Fruit fly (Drosophila melanogaster) Kc167 (cell line): ENCODE results near the gene MSAmiP.

Experiments used
- Myc ChIP-seq: fragments of >200 bp; optimal IDR thresholded peaks from 2 replicates; lab custom pipeline; 2017; ENCODE audit warnings: missing external identifiers
- Sin3A ChIP-seq: fragments of >200 bp; optimal IDR thresholded peaks from 2 replicates; lab custom pipeline; 2018; ENCODE audit warnings: missing external identifiers
- h ChIP-seq: fragments of >200 bp; optimal IDR thresholded peaks from 3 replicates; lab custom pipeline; 2018; ENCODE audit warnings: missing external identifiers
- insv ChIP-seq: fragments of >200 bp; optimal IDR thresholded peaks from 3 replicates; lab custom pipeline; 2018; ENCODE audit warnings: missing external identifiers
- psq ChIP-seq: fragments of >200 bp; optimal IDR thresholded peaks from 2 replicates; lab custom pipeline; 2017; ENCODE audit warnings: missing external identifiers
- ttk ChIP-seq: sonication (Bioruptor generic); optimal IDR thresholded peaks from 2 replicates; lab custom pipeline; 2017; ENCODE audit warnings: missing external identifiers

MSAmiP gene

dm6 chr3R:16913300-16913928 lies 17.3 kb upstream of the MSAmiP start:
- TF ChIP-seq Myc (lab: Kevin White, UChicago): no peak

DNA sequence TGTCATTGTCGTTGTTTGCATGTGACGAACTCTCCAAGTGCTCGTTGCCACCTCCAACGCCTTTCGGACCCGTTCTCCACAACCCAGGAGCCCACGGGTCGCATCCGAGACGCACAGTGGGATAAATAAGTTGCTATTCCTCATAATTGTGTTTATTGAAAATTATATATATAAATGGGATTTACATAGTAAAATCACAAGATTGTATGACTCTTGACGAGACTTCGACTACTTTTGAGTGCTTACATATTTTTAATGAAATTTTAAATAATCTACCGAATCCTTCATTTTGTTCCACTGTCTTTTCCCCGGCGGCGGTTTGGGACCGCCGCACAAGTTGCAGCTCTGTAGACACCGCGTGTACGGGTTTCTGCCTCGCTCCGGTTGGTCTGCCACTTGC lies 11.7 kb upstream of the MSAmiP start:
- no peak for TF ChIP-seq Sin3A (lab: Kevin White, UChicago)
- TF ChIP-seq Myc (lab: Kevin White, UChicago): no peak
- TF ChIP-seq psq (lab: Kevin White, UChicago): no peak

DNA sequence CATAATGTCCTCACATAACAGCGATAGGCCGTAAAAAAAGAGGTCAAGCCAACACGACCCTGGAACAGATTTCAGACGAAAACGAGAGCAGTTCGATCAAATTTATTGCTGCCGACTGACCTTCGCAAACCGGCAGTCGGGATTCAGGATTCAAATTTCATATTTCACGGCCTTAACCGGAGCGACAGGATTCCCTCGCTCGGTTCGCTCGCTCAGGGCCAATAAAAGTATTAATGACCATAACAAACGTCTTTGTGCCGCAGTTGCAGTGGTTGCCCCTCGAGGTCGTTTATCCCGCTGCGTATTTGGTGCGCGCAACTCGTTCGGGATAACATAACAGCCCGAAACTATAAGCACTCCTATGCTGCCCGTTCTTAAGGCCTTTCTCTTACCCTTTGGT lies 5.9 kb upstream of the MSAmiP start:
- TF ChIP-seq Sin3A (lab: Kevin White, UChicago) (no peak), insv (no peak), ttk (no peak), Myc (lab: Kevin White, UChicago) (no peak), psq (lab: Kevin White, UChicago) (no peak), h (no peak)

dm6 chr3R:16899659-16900022 lies 3.5 kb upstream of the MSAmiP start:
- TF ChIP-seq Myc (lab: Kevin White, UChicago): no peak
- TF ChIP-seq psq (lab: Kevin White, UChicago): no peak
- no peak for TF ChIP-seq ttk
- no peak for TF ChIP-seq h
- no peak for TF ChIP-seq insv
- no peak for TF ChIP-seq Sin3A (lab: Kevin White, UChicago)

DNA sequence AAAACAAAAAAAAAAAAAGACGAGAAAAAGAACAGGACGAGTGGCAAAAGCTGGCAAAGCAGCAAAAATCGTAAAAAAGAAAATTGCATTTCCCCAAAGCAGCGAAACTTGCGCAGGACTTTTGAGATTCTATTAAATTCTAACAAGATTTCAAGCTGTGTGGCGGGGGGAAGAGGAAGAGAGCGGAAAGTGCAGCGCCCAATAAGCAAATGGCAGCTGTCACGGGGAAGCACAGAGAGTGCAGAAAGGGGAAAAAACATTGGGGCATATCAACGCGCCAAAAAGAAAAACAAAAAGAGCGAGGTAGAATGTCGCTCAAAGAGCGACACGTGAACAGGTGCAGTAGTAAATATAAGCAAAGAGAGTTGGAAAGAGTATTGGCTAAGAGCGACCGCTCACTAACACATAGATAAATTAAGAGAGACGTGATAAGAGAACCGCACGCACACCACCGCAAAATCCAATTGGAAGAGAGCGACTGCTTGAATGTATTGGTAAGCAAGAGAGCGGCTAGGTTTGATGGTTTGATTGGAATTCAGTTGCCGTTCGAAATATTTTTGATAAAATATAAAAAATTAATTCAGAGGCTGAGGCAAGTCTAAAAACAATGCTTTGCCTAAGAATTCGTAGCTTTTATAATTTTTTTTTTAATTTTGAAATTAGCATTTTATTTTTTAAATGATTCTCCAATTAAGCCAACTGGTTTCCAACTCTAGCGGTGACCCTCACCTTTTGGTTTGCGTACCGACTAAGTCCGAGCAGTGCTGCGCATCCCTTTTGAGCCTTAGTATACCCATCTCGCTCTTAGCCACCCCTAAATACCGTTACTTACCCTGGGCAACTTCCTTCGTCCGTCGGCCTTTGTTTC lies 2.9 kb upstream of the MSAmiP start:
- TF ChIP-seq psq (lab: Kevin White, UChicago) (no peak), Sin3A (lab: Kevin White, UChicago) (no peak), Myc (lab: Kevin White, UChicago) (no peak), insv (no peak), ttk (no peak), h (no peak)

DNA sequence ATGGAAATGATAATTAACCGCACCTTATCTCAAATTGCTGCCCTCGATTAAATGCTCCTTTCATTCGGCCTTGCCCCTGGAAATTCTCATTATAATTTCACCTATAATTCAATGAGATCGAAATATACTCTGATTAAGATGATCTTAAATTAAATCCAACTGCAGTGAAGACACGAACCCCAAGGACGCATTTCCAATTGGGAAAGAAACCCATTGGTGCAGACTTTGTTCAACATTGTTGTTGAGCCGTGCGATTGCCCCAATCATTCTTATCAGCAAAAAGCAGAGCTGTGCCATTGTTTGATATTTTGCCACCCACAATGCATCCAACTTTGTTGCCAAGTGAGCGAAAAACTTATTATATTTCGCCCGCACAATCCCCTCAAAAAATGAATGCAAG lies 2.3 kb upstream of the MSAmiP start:
- TF ChIP-seq h (no peak), insv (no peak), psq (lab: Kevin White, UChicago) (no peak), Myc (lab: Kevin White, UChicago) (no peak), ttk (no peak), Sin3A (lab: Kevin White, UChicago) (no peak)

DNA sequence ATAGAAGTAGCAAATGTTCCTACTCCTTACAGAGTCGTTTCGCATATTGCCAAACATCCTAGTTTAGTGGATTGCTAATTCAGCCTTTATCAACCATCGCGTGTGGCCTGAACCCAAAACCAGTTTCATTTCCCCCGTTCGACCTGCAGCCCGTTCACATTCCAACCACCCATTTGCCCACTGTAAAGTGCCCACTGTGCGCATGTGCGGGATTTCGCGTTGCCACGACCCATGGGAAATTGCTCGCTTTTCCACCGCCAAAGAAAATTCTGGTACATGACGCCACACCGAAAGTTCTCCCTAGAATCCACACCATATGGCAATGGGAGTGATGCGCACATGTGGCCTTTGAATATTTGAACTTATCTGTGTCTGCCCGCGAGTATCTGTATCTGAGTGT lies 2.8 kb downstream of the MSAmiP start:
- TF ChIP-seq insv: no peak
- TF ChIP-seq h: no peak
- TF ChIP-seq ttk: no peak
- TF ChIP-seq psq (lab: Kevin White, UChicago): no peak
- no peak for TF ChIP-seq Myc (lab: Kevin White, UChicago)
- no peak for TF ChIP-seq Sin3A (lab: Kevin White, UChicago)

dm6 chr3R:16891995-16892394 lies 4.1 kb downstream of the MSAmiP start:
- TF ChIP-seq insv (no peak), Myc (lab: Kevin White, UChicago) (no peak), psq (lab: Kevin White, UChicago) (no peak), ttk (no peak), Sin3A (lab: Kevin White, UChicago) (no peak), h (no peak)

DNA sequence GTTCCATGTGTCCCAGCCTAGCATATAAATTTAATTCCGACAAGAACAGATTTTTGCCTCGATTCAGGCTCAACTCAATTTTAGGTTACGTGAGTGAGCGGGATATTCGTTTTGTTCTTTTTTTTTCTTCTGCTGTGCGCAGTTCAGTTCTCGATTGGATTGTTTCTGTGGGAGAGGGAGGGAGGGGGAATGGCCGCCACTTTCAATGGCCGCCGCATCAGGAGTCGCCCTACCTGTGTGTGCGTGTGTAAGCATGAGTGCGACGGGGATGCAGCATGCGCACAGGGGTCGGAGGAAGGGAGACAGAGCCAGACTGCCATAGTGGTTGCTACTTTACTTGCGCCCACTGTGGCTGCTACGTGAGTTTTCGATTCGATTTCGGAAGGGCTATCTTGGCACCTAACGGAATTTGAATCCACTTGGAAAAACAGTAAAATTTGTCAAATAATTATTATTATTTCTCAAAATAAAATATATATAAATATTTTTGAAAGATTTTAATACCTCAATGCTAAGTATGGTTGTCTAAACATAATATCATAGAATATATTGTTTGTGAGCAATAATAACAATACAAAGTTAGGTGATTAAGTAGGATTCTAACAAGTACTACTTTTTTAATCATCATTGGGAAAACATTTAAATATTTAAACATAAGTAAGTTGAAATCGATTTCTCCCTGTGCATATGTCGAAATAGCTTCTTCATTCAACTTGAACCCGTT lies 9.5 kb downstream of the MSAmiP start:
- TF ChIP-seq insv (no peak), ttk (no peak), h (no peak), psq (lab: Kevin White, UChicago) (no peak)

- TF ChIP-seq ttk: no peak
These were observed 11.5 kb downstream of the MSAmiP start for dm6 chr3R:16884556-16884955.

dm6 chr3R:16882491-16882933 lies 13.6 kb downstream of the MSAmiP start:
- TF ChIP-seq insv: no peak
- no peak for TF ChIP-seq Myc (lab: Kevin White, UChicago)
- TF ChIP-seq h: no peak

- TF ChIP-seq insv (no peak), ttk (no peak), h (no peak), psq (lab: Kevin White, UChicago) (no peak), Sin3A (lab: Kevin White, UChicago) (no peak), Myc (lab: Kevin White, UChicago) (no peak)
These were observed 17.7 kb downstream of the MSAmiP start for dm6 chr3R:16878442-16878841.

DNA sequence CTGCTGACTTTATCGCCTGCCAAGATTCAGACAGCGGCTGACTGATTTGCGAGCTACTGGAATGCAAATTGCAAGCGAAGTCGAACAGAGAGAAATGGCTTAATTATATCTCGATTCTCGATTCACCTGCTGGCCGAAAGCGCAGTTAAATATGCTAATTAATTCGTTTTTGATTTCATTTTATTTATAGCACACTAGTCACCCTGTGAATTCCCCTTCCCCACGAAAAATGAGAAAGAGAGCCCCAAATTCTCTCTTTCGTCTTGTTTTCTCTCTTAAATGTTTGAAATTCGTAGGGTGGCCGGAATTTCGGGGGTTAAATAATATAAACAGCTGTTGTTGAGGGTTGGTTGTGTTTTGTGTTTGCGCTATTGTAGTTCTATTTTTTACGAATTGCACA lies 19.4 kb downstream of the MSAmiP start:
- TF ChIP-seq psq (lab: Kevin White, UChicago) (no peak), Myc (lab: Kevin White, UChicago) (no peak), insv (no peak), ttk (no peak), h (no peak), Sin3A (lab: Kevin White, UChicago) (no peak)
